Fruit fly (Drosophila melanogaster): ENCODE results near the gene Dhdds.

Dhdds gene

dm6 chrX:7978027-7978426 is 44.9 kb upstream of the Dhdds start:
- no peak for TF ChIP-seq h (GFP tag; optimal IDR thresholded peaks at IDR 0.05)
- TF ChIP-seq woc (GFP tag; optimal IDR thresholded peaks at IDR 0.05), result peak; percentile 36
- TF ChIP-seq Sp1 (GFP tag; optimal IDR thresholded peaks at IDR 0.05), result no peak
- TF ChIP-seq fru (GFP tag; optimal IDR thresholded peaks at IDR 0.05), result peak; percentile 42
- no peak for TF ChIP-seq GATAd (GFP tag; optimal IDR thresholded peaks at IDR 0.05)
- TF ChIP-seq HLH106 (tag; optimal IDR thresholded peaks at IDR 0.05), result peak; percentile 30
- TF ChIP-seq lola (GFP tag; optimal IDR thresholded peaks at IDR 0.05), result no peak
- no peak for TF ChIP-seq brk (GFP tag; optimal IDR thresholded peaks at IDR 0.05)
- TF ChIP-seq psq (GFP tag; optimal IDR thresholded peaks at IDR 0.05), result no peak
- TF ChIP-seq pan (optimal IDR thresholded peaks at IDR 0.05), result no peak
- TF ChIP-seq dsf (GFP tag; optimal IDR thresholded peaks at IDR 0.05; ENCODE audit: borderline replicate concordance), result no peak
- no peak for TF ChIP-seq Myc (optimal IDR thresholded peaks at IDR 0.05)

dm6 chrX:7976976-7977834 is 44.1 kb upstream of the Dhdds start:
- peak; percentile 50 for TF ChIP-seq woc (GFP tag; optimal IDR thresholded peaks at IDR 0.05)
- peak; percentile 81 for TF ChIP-seq Dfd (GFP tag; optimal IDR thresholded peaks at IDR 0.05)
- TF ChIP-seq CG9705 (GFP tag; optimal IDR thresholded peaks at IDR 0.05), result no peak
- TF ChIP-seq dl (GFP tag; optimal IDR thresholded peaks at IDR 0.05; ENCODE audit: insufficient read depth in 1 of 2, partially characterized antibody in 2 of 2), result no peak
- peak; percentile 30 for TF ChIP-seq pan (optimal IDR thresholded peaks at IDR 0.05)
- TF ChIP-seq OdsH (GFP tag; optimal IDR thresholded peaks at IDR 0.05), result no peak

dm6 chrX:7975516-7976257 is 42.5 kb upstream of the Dhdds start:
- TF ChIP-seq GATAd (GFP tag; optimal IDR thresholded peaks at IDR 0.05) (no peak), Jra (GFP tag; optimal IDR thresholded peaks at IDR 0.05) (no peak), usp (GFP tag; optimal IDR thresholded peaks at IDR 0.05) (no peak), Hnf4 (GFP tag; optimal IDR thresholded peaks at IDR 0.05) (peak; percentile 2), Dfd (GFP tag; optimal IDR thresholded peaks at IDR 0.05) (peak; percentile 9), Myc (optimal IDR thresholded peaks at IDR 0.05) (no peak), foxo (GFP tag; optimal IDR thresholded peaks at IDR 0.05) (peak in 1 of 2 experiments; percentile 12), woc (GFP tag; optimal IDR thresholded peaks at IDR 0.05) (no peak), Hr83 (GFP tag; optimal IDR thresholded peaks at IDR 0.05; ENCODE audit: poor library complexity, severe bottlenecking) (no peak), psq (GFP tag; optimal IDR thresholded peaks at IDR 0.05) (no peak), ey (GFP tag; optimal IDR thresholded peaks at IDR 0.05) (peak; percentile 3)

dm6 chrX:7973325-7973954 is 40.3 kb upstream of the Dhdds start:
- TF ChIP-seq dmrt93B (GFP tag; optimal IDR thresholded peaks at IDR 0.05) (no peak), Jra (GFP tag; optimal IDR thresholded peaks at IDR 0.05) (peak; percentile 38), h (GFP tag; optimal IDR thresholded peaks at IDR 0.05) (peak; percentile 20), dl (GFP tag; optimal IDR thresholded peaks at IDR 0.05; ENCODE audit: insufficient read depth in 1 of 2, partially characterized antibody in 2 of 2) (no peak), psq (GFP tag; optimal IDR thresholded peaks at IDR 0.05) (peak; percentile 61)

- TF ChIP-seq rgr (GFP tag; optimal IDR thresholded peaks at IDR 0.05) (peak; percentile 86), brk (GFP tag; optimal IDR thresholded peaks at IDR 0.05) (peak; percentile 67), fru (GFP tag; optimal IDR thresholded peaks at IDR 0.05) (peak; percentile 84), foxo (GFP tag; optimal IDR thresholded peaks at IDR 0.05) (peak in 1 of 2 experiments; percentile 88), Vsx2 (GFP tag; optimal IDR thresholded peaks at IDR 0.05; ENCODE audit: partially characterized antibody) (no peak), Hnf4 (GFP tag; optimal IDR thresholded peaks at IDR 0.05) (peak; percentile 80), GATAd (GFP tag; optimal IDR thresholded peaks at IDR 0.05) (no peak), jim (GFP tag; optimal IDR thresholded peaks at IDR 0.05) (no peak), usp (GFP tag; optimal IDR thresholded peaks at IDR 0.05) (no peak), ey (GFP tag; optimal IDR thresholded peaks at IDR 0.05) (peak; percentile 86), CrebA (GFP tag; optimal IDR thresholded peaks at IDR 0.05; ENCODE audit: borderline replicate concordance) (peak; percentile 48), sv (GFP tag; optimal IDR thresholded peaks at IDR 0.05) (peak; percentile 72), Dif (GFP tag; optimal IDR thresholded peaks at IDR 0.05; ENCODE audit: partially characterized antibody) (no peak), Hr83 (GFP tag; optimal IDR thresholded peaks at IDR 0.05; ENCODE audit: poor library complexity, severe bottlenecking) (no peak), OdsH (GFP tag; optimal IDR thresholded peaks at IDR 0.05) (peak; percentile 79), Jra (GFP tag; optimal IDR thresholded peaks at IDR 0.05) (peak; percentile 2), dmrt93B (GFP tag; optimal IDR thresholded peaks at IDR 0.05) (peak; percentile 78), N (GFP tag; optimal IDR thresholded peaks at IDR 0.05) (no peak), Rel (GFP tag; optimal IDR thresholded peaks at IDR 0.05) (peak; percentile 17), Rel (tag; optimal IDR thresholded peaks at IDR 0.05) (peak; percentile 33), Abd-B (GFP tag; optimal IDR thresholded peaks at IDR 0.05) (no peak), Mio (GFP tag; optimal IDR thresholded peaks at IDR 0.05) (no peak), dsf (GFP tag; optimal IDR thresholded peaks at IDR 0.05; ENCODE audit: borderline replicate concordance) (no peak), CG32264 (GFP tag; optimal IDR thresholded peaks at IDR 0.05) (peak; percentile 72), Sp1 (GFP tag; optimal IDR thresholded peaks at IDR 0.05) (peak; percentile 86)
Measured at dm6 chrX:7972363-7972942, 39.3 kb upstream of the Dhdds start.

Measured in whole organism, wandering third instar larva.